Fruit fly (Drosophila melanogaster): ENCODE data around the gene CG15269.

The CG15269 gene

DNA sequence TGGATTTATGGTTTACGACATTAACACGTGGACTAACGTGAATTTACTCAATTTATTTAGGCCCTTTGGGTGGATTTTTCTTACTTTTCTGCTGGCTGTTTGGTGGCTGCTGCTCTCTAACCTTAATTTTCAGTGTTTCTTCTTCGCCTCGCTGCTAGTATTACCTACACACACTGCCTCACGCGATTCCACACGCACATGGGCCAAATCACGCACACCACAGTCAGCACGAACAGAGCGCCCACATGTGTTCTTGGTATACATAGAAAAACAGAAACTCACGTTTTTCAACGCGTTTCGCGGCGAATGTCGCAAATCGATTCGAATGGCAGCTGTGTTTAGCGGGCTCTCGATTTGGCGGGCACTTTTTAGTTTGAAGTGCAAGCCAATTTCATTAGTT lies 41.4 kb upstream of the CG15269 start (continued):
- TF ChIP-seq CG14965 (GFP tag; optimal IDR thresholded peaks at IDR 0.05; ENCODE audit: borderline replicate concordance) (no peak), CG12659 (GFP tag; optimal IDR thresholded peaks at IDR 0.05) (peak; percentile 83), org-1 (GFP tag; optimal IDR thresholded peaks at IDR 0.05) (no peak), CG11504 (tag; optimal IDR thresholded peaks at IDR 0.05) (peak; percentile 51), CG11695 (GFP tag; IDR thresholded peaks at IDR 0.05) (no peak), HLH3B (GFP tag; IDR thresholded peaks at IDR 0.05) (no peak), Adf1 (GFP tag; IDR thresholded peaks at IDR 0.05) (peak; percentile 79), CG9437 (GFP tag; optimal IDR thresholded peaks at IDR 0.05) (no peak), Ets97D (GFP tag; optimal IDR thresholded peaks at IDR 0.05) (peak; percentile 94), Bteb2 (GFP tag; optimal IDR thresholded peaks at IDR 0.05) (peak; percentile 6), sr (GFP tag; IDR thresholded peaks at IDR 0.05) (peak; percentile 89; the same call in 2 of the 3 replicates), CG30431 (GFP tag; optimal IDR thresholded peaks at IDR 0.05) (no peak), gsb (GFP tag; IDR thresholded peaks at IDR 0.05) (no peak), sna (GFP tag; IDR thresholded peaks at IDR 0.05; ENCODE audit: partially characterized antibody) (peak; percentile 63), lilli (GFP tag; optimal IDR thresholded peaks at IDR 0.05) (peak; percentile 36), Bdp1 (GFP tag; optimal IDR thresholded peaks at IDR 0.05) (no peak), CG8944 (GFP tag; optimal IDR thresholded peaks at IDR 0.05) (no peak), schlank (tag; optimal IDR thresholded peaks at IDR 0.05) (no peak), luna (GFP tag; optimal IDR thresholded peaks at IDR 0.05) (no peak), CG10654 (GFP tag; optimal IDR thresholded peaks at IDR 0.05) (peak; percentile 37), CG33213 (GFP tag; optimal IDR thresholded peaks at IDR 0.05) (peak; percentile 49), Xbp1 (GFP tag; optimal IDR thresholded peaks at IDR 0.05) (peak; percentile 40), repo (GFP tag; optimal IDR thresholded peaks at IDR 0.05) (no peak), CG8478 (optimal IDR thresholded peaks at IDR 0.05) (peak; percentile 68), CG4730 (GFP tag; IDR thresholded peaks at IDR 0.05) (peak; percentile 97), Doc3 (GFP tag; IDR thresholded peaks at IDR 0.05; ENCODE audit: partially characterized antibody) (peak; percentile 76), aop (GFP tag; IDR thresholded peaks at IDR 0.05) (no peak), abd-A (tag; optimal IDR thresholded peaks at IDR 0.05) (peak; percentile 54), Ada2b (GFP tag; IDR thresholded peaks at IDR 0.05) (no peak), p53 (GFP tag; optimal IDR thresholded peaks at IDR 0.05) (no peak), CG18599 (GFP tag; optimal IDR thresholded peaks at IDR 0.05) (peak; percentile 58), CkIIα-i1 (GFP tag; IDR thresholded peaks at IDR 0.05) (no peak), CG7271 (tag; optimal IDR thresholded peaks at IDR 0.05) (peak; percentile 45), bab2 (GFP tag; optimal IDR thresholded peaks at IDR 0.05) (no peak), CG17328 (GFP tag; IDR thresholded peaks at IDR 0.05) (no peak), grn (GFP tag; optimal IDR thresholded peaks at IDR 0.05) (no peak), Dek (tag; optimal IDR thresholded peaks at IDR 0.05) (peak; percentile 38), CG12155 (GFP tag; optimal IDR thresholded peaks at IDR 0.05) (peak; percentile 39), so (GFP tag; IDR thresholded peaks at IDR 0.05) (peak; percentile 56; the same call in 2 of the 3 replicates), CG8089 (GFP tag; optimal IDR thresholded peaks at IDR 0.05) (no peak), CG8765 (GFP tag; IDR thresholded peaks at IDR 0.05) (no peak), Ssrp (tag; optimal IDR thresholded peaks at IDR 0.05) (no peak), CG11247 (GFP tag; IDR thresholded peaks at IDR 0.05) (no peak), fd102C (GFP tag; optimal IDR thresholded peaks at IDR 0.05) (no peak), Hr3 (GFP tag; optimal IDR thresholded peaks at IDR 0.05) (no peak), nau (GFP tag; optimal IDR thresholded peaks at IDR 0.05) (peak; percentile 24), CG11398 (GFP tag; optimal IDR thresholded peaks at IDR 0.05) (no peak), CG1792 (GFP tag; optimal IDR thresholded peaks at IDR 0.05) (peak; percentile 25), CG14710 (tag; optimal IDR thresholded peaks at IDR 0.05) (peak; percentile 85), nerfin-2 (GFP tag; IDR thresholded peaks at IDR 0.05; ENCODE audit: partially characterized antibody) (0 out of 2 replicates have a peak, but pooled peaks have one; percentile 33), Dfd (GFP tag; optimal IDR thresholded peaks at IDR 0.05) (no peak), Sin3A (optimal IDR thresholded peaks at IDR 0.05) (peak; percentile 40), Sox100B (GFP tag; optimal IDR thresholded peaks at IDR 0.05) (no peak)
